Worm (Caenorhabditis elegans): Measurements from ENCODE around the gene str-27.
"Not testable (repeated sequence)": the region's sequence is repeated elsewhere in the genome, so short reads cannot be mapped to it uniquely, and the experiment has no call there.

Gene str-27

DNA sequence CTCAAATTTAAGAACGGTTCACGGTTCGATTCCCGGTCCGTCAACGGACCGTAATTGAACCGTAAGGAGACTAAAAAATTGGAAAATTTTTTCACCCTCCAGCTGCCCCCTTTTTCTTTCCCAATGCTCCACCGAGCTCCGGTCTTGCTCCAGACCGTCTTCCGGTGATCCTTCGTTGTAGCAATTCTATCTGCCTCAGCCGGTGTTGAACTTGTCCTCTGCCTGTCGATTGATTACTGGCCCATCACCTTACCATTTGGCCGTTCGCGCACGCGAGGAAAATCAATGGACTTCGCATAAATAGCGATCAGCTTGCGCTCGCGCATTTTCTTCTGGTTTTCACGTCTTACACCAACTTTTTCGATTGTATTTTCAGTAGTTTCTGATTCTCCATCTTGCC, 31.8 kb upstream of the str-27 start (continued):
- TF ChIP-seq zip-11 (GFP tag; IDR thresholded peaks at IDR 0.05): 0 out of 2 replicates have a peak, but pooled peaks have one; percentile 35
- TF ChIP-seq dmd-6 (GFP tag; IDR thresholded peaks at IDR 0.05): 0 out of 2 replicates have a peak, but pooled peaks have one; percentile 9
- peak; percentile 52; the same call in 1 of the 2 replicates for TF ChIP-seq ceh-20 (GFP tag; IDR thresholded peaks at IDR 0.05)
- peak; percentile 84 for TF ChIP-seq pha-4 (GFP tag; IDR thresholded peaks at IDR 0.05)
- not testable (repeated sequence) for TF ChIP-seq pha-4 (tag; optimal IDR thresholded peaks at IDR 0.05)
- peak; percentile 75 for TF ChIP-seq Y48G9A.11 (GFP tag; IDR thresholded peaks at IDR 0.05)
- peak; percentile 86 for TF ChIP-seq snpc-1.2 (GFP tag; IDR thresholded peaks at IDR 0.05)
- TF ChIP-seq set-16 (GFP tag; IDR thresholded peaks at IDR 0.05): peak; percentile 55
- TF ChIP-seq D1046.2 (GFP tag; IDR thresholded peaks at IDR 0.05): peak; percentile 81
- peak; percentile 94 for TF ChIP-seq dmd-8 (GFP tag; IDR thresholded peaks at IDR 0.05)

DNA sequence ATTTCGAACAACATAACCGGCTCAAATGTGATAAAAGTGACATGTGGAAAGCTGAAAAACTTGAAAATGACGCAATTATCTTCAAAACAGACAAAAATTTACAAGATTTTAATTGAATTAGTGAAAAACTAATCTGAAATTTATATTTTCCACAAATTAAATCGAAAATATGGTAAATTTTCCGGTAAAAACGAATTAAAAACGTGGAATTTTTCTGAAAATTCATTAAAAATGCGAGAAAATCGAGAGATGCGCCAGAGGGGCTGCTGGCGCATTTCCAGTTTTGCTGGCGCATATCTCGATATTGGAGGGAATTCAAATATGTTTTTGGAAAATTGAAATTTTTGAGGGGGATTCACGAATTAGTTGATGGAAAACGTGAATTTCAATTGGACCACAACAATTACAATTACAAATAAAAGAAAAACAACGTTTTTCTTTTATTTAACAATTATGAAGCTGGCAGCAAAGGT, 30.5 kb upstream of the str-27 start, which contains the start of the genes haf-3 and F57A10.2:
TSS of gene haf-3 (minus strand) at position 51 of the 473 bp plus-strand sequence.
TSS of gene F57A10.2 (plus strand) at position 454 of the 473 bp plus-strand sequence.
- peak; percentile 78 for TF ChIP-seq hlh-30 (tag; optimal IDR thresholded peaks at IDR 0.05; ENCODE audit: insufficient read depth)
- no peak for TF ChIP-seq lin-39 (tag; optimal IDR thresholded peaks at IDR 0.05)
- TF ChIP-seq mes-2 (tag; optimal IDR thresholded peaks at IDR 0.05; ENCODE audit: poor library complexity, severe bottlenecking): peak; percentile 93
- TF ChIP-seq ceh-62 (tag; optimal IDR thresholded peaks at IDR 0.05): no peak
- no peak for TF ChIP-seq ceh-44 (GFP tag; IDR thresholded peaks at IDR 0.05)
- peak; percentile 76 for TF ChIP-seq aha-1 (tag)
- no peak for TF ChIP-seq skn-1 (tag; optimal IDR thresholded peaks at IDR 0.05)
- peak; percentile 63; the same call in 1 of the 2 replicates for TF ChIP-seq zfp-3 (GFP tag; conservative IDR thresholded peaks at IDR 0.05)
- no peak for TF ChIP-seq attf-4 (tag; optimal IDR thresholded peaks at IDR 0.05)
- TF ChIP-seq F26F4.8 (GFP tag; conservative IDR thresholded peaks at IDR 0.05): no peak
- TF ChIP-seq nhr-41 (GFP tag; IDR thresholded peaks at IDR 0.05): no peak
- peak; percentile 73 for TF ChIP-seq nhr-28 (tag; optimal IDR thresholded peaks at IDR 0.05)
- peak; percentile 62 for TF ChIP-seq jun-1 (tag; optimal IDR thresholded peaks at IDR 0.05)
- peak in 1 of 2 experiments; percentile 95 for TF ChIP-seq lsy-2 (tag; optimal IDR thresholded peaks at IDR 0.05)
- TF ChIP-seq lin-29 (GFP tag; IDR thresholded peaks at IDR 0.05): peak; percentile 62; the same call in 1 of the 2 replicates
- TF ChIP-seq cey-2 (tag; optimal IDR thresholded peaks at IDR 0.05; ENCODE audit: borderline replicate concordance, insufficient read depth): no peak
- TF ChIP-seq unc-62 (GFP tag; optimal IDR thresholded peaks at IDR 0.05 in 1 of 2): no peak
- TF ChIP-seq unc-62 (tag; optimal IDR thresholded peaks at IDR 0.05): no peak
- no peak for TF ChIP-seq nhr-111 (GFP tag; optimal IDR thresholded peaks at IDR 0.05)
- TF ChIP-seq mdt-29 (GFP tag; IDR thresholded peaks at IDR 0.05): no peak
- TF ChIP-seq nhr-25 (tag; optimal IDR thresholded peaks at IDR 0.05; ENCODE audit: borderline replicate concordance, insufficient read depth): peak; percentile 9
- peak in 1 of 2 experiments; percentile 58 for TF ChIP-seq daf-16 (GFP tag; optimal IDR thresholded peaks at IDR 0.05)
- TF ChIP-seq daf-16 (tag; optimal IDR thresholded peaks at IDR 0.05): peak; percentile 42
- TF ChIP-seq mep-1 (tag; optimal IDR thresholded peaks at IDR 0.05): peak; percentile 94
- TF ChIP-seq lir-3 (tag; optimal IDR thresholded peaks at IDR 0.05): no peak
- peak; percentile 70 for TF ChIP-seq snpc-1.2 (GFP tag; IDR thresholded peaks at IDR 0.05)
- peak; percentile 94 for TF ChIP-seq T26A8.4 (GFP tag; IDR thresholded peaks at IDR 0.05)
- peak; percentile 79 for TF ChIP-seq nhr-11 (tag; optimal IDR thresholded peaks at IDR 0.05)
- TF ChIP-seq daf-8 (GFP tag; IDR thresholded peaks at IDR 0.05): no peak
- TF ChIP-seq php-3 (GFP tag; IDR thresholded peaks at IDR 0.05): peak; percentile 68; the same call in 1 of the 2 replicates
- no peak for TF ChIP-seq dmd-8 (GFP tag; IDR thresholded peaks at IDR 0.05)
- TF ChIP-seq F10B5.3 (tag; optimal IDR thresholded peaks at IDR 0.05): peak; percentile 71
- TF ChIP-seq nhr-102 (tag; optimal IDR thresholded peaks at IDR 0.05): peak; percentile 92
- no peak for TF ChIP-seq ZK546.5 (tag; optimal IDR thresholded peaks at IDR 0.05)
- TF ChIP-seq nhr-77 (tag; optimal IDR thresholded peaks at IDR 0.05): peak; percentile 90
- TF ChIP-seq daf-19 (GFP tag; conservative IDR thresholded peaks at IDR 0.05): no peak
- TF ChIP-seq ama-1 (optimal IDR thresholded peaks at IDR 0.05): no peak
- TF ChIP-seq F37D6.2 (tag; optimal IDR thresholded peaks at IDR 0.05): peak; percentile 77
- no peak for TF ChIP-seq ceh-28 (tag; optimal IDR thresholded peaks at IDR 0.05)
- no peak for TF ChIP-seq zag-1 (tag; optimal IDR thresholded peaks at IDR 0.05)
- TF ChIP-seq madf-9 (GFP tag; conservative IDR thresholded peaks at IDR 0.05): peak; percentile 56; the same call in 1 of the 2 replicates
- TF ChIP-seq hif-1 (tag; optimal IDR thresholded peaks at IDR 0.05): peak; percentile 44 to 54
